Fruit fly (Drosophila melanogaster) whole organism, pupa: Measurements from ENCODE around the gene Mcm2.
A peak's percentile ranks its signal among the peaks of the same experiment; 100 is the strongest.

Experiments
- CG10348 ChIP-seq: fragments of 200-800 bp; sonication (Bioruptor generic); IDR thresholded peaks from 2 replicates; pipeline ENCODE4 v1.3.6; 2022; ENCODE audit warnings: missing biosample characterization, missing genetic modification characterization
- CG14655 ChIP-seq: fragments of 200-800 bp; sonication (Bioruptor generic); optimal IDR thresholded peaks from 3 replicates; lab custom pipeline; 2017; ENCODE audit warnings: mild to moderate bottlenecking, missing biosample characterization, missing genetic modification reagents, missing genetic modification characterization
- CG15710 ChIP-seq: fragments of 200-800 bp; sonication (Bioruptor generic); optimal IDR thresholded peaks from 2 replicates; lab custom pipeline; 2018; ENCODE audit warnings: missing biosample characterization, mild to moderate bottlenecking, missing genetic modification characterization, moderate library complexity
- CG32121 ChIP-seq: fragments of 200-800 bp; sonication (Bioruptor generic); IDR thresholded peaks from 2 replicates; pipeline ENCODE4 v1.3.6; 2022; ENCODE audit warnings: missing biosample characterization, missing genetic modification characterization
- CG34367 ChIP-seq: fragments of 200-800 bp; sonication (Bioruptor generic); optimal IDR thresholded peaks from 2 replicates; lab custom pipeline; 2018; ENCODE audit warnings: missing biosample characterization, mild to moderate bottlenecking, missing genetic modification characterization
- CG9948 ChIP-seq: fragments of 200-800 bp; sonication (Bioruptor generic); optimal IDR thresholded peaks from 2 replicates; lab custom pipeline; 2018; ENCODE audit warnings: missing biosample characterization, mild to moderate bottlenecking, missing genetic modification characterization, moderate library complexity
- EcR ChIP-seq: fragments of 200-800 bp; sonication (Bioruptor generic); optimal IDR thresholded peaks from 3 replicates; lab custom pipeline; 2019; ENCODE audit warnings: missing biosample characterization, missing genetic modification characterization, mild to moderate bottlenecking, moderate library complexity, missing genetic modification reagents
- Ets98B ChIP-seq: fragments of 200-800 bp; sonication (Bioruptor generic); IDR thresholded peaks from 2 replicates; pipeline ENCODE4 v1.3.6; 2022; ENCODE audit warnings: missing biosample characterization, missing genetic modification characterization
- Snoo ChIP-seq: fragments of 200-800 bp; sonication (Bioruptor generic); optimal IDR thresholded peaks from 3 replicates; lab custom pipeline; 2017; ENCODE audit warnings: missing biosample characterization, mild to moderate bottlenecking, missing genetic modification characterization, inconsistent platforms
- fd96Ca ChIP-seq: fragments of 200-800 bp; sonication (Bioruptor generic); IDR thresholded peaks from 3 replicates; pipeline ENCODE4 v1.3.6; 2022; ENCODE audit warnings: missing biosample characterization, missing genetic modification characterization
- rn ChIP-seq: fragments of 200-800 bp; sonication (Bioruptor generic); IDR thresholded peaks from 2 replicates; pipeline ENCODE4 v1.3.6; 2022; ENCODE audit warnings: missing biosample characterization, missing genetic modification characterization

DNA sequence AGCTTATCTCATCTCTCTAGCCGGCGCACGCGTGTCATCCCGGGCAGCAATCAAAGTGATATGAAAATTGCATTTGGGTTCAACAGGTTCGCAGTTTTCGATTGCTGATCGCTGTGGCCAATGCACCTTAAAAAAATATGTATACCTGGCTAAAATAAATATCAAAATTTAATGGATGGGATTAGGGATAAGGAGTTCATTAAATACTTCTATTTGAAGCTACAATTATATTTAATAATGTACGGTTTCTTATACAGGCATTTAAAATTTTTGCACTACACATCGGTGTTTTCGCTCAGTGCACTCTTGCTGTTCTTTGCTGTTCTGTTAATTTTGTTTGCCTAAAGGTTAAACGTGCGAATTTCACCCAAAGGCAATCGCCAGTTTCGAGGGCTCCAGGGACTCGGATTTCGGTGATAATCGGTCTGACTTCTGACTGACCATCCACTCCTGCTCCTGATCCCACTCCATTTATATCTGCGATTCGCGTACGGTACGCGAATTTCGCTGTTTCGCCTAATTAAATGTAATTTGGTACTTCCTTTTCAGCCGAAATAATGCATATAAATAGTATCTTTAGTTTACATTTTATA is 7.9 kb downstream of the Mcm2 start:
- TF ChIP-seq CG34367 (tag; lab: Kevin White, UChicago), result no peak
- TF ChIP-seq CG32121 (GFP tag; lab: Robert Waterston, UW), result no peak
- no peak for TF ChIP-seq CG15710 (tag; lab: Kevin White, UChicago)
- TF ChIP-seq Ets98B (GFP tag; lab: Robert Waterston, UW), result no peak
- no peak for TF ChIP-seq rn (GFP tag; lab: Robert Waterston, UW)
- no peak for TF ChIP-seq CG9948 (tag; lab: Kevin White, UChicago)
- TF ChIP-seq Snoo (tag; lab: Kevin White, UChicago), result peak; percentile 56
- no peak for TF ChIP-seq CG10348 (GFP tag; lab: Robert Waterston, UW)
- TF ChIP-seq CG14655 (GFP tag; lab: Kevin White, UChicago), result no peak
- no peak for TF ChIP-seq EcR (GFP tag; lab: Kevin White, UChicago)
- no peak for TF ChIP-seq fd96Ca
